Worm (Caenorhabditis elegans) whole organism, young adult: ENCODE measurements around the gene enpp-1.

Experiments
- C17E4.6 ChIP-seq: fragments of 200-800 bp; sonication (Bioruptor generic); IDR thresholded peaks from 2 replicates; pipeline ENCODE4 v1.3.6; 2022; ENCODE audit warnings: missing genetic modification reagents, missing genetic modification characterization, missing compliant biosample characterization
- Y95B8A.8 ChIP-seq: fragments of 200-800 bp; sonication (Bioruptor generic); IDR thresholded peaks from 2 replicates; pipeline ENCODE4 v1.3.6; 2022; ENCODE audit warnings: missing genetic modification reagents, missing genetic modification characterization, missing compliant biosample characterization
- ama-1 ChIP-seq, 3 experiments: fragments of 150-350 bp in 1 of 3; sonication (generic microtip) in 2 of 3; optimal IDR thresholded peaks; 2 replicates each; lab custom pipeline; 2014 to 2018; ENCODE audit warnings: missing biosample characterization in 2 of 3, missing genetic modification characterization in 2 of 3, missing genetic modification reagents in 2 of 3
- aptf-2 ChIP-seq: fragments of 200-800 bp; sonication (Bioruptor generic); conservative IDR thresholded peaks from 2 replicates; pipeline ENCODE4 v1.3.6; 2022; ENCODE audit warnings: missing genetic modification reagents, missing genetic modification characterization, missing compliant biosample characterization
- ceh-100 ChIP-seq: fragments of 200-800 bp; sonication (Bioruptor generic); IDR thresholded peaks from 2 replicates; pipeline ENCODE4 v1.3.6; 2022; ENCODE audit warnings: missing genetic modification reagents, missing genetic modification characterization, missing compliant biosample characterization
- hsf-1 ChIP-seq: fragments of 200-800 bp; sonication (Bioruptor generic); IDR thresholded peaks from 2 replicates; pipeline ENCODE4 v1.3.6; 2022; ENCODE audit warnings: missing genetic modification reagents, missing genetic modification characterization, missing compliant biosample characterization
- lin-35 ChIP-seq, 3 experiments: fragments of 150-350 bp in 2 of 3; sonication (generic microtip) in 1 of 3; optimal IDR thresholded peaks; 2 replicates each; lab custom pipeline; 2014 to 2018; ENCODE audit warnings: missing biosample characterization in 3 of 3, missing genetic modification characterization in 3 of 3, missing genetic modification reagents in 3 of 3
- madf-10 ChIP-seq: sonication (generic microtip); optimal IDR thresholded peaks from 2 replicates; lab custom pipeline; 2016; ENCODE audit warnings: mild to moderate bottlenecking, missing genetic modification characterization, missing compliant biosample characterization
- pha-4 ChIP-seq: fragments of 150-350 bp; sonication (generic microtip); optimal IDR thresholded peaks from 2 replicates; lab custom pipeline; 2014; ENCODE audit warnings: missing biosample characterization, missing genetic modification reagents, missing genetic modification characterization
- sdz-38 ChIP-seq: sonication (generic microtip); optimal IDR thresholded peaks from 2 replicates; lab custom pipeline; 2016; ENCODE audit warnings: missing genotype, missing genetic modification characterization, missing compliant biosample characterization
- snpc-4 ChIP-seq, 5 experiments: fragments of 150-350 bp in 1 of 5; sonication (generic microtip) in 4 of 5; optimal IDR thresholded peaks; 2 replicates each; lab custom pipeline; 2014 to 2018; ENCODE audit warnings: missing genetic modification characterization in 5 of 5, missing biosample characterization in 3 of 5, antibody characterized with exemption in 2 of 5, mild to moderate bottlenecking in 2 of 5, missing compliant biosample characterization in 2 of 5, missing genotype in 2 of 5, moderate library complexity in 2 of 5, missing genetic modification reagents in 1 of 5
- ztf-22 ChIP-seq: fragments of 200-800 bp; sonication (Bioruptor generic); optimal IDR thresholded peaks from 2 replicates; lab custom pipeline; 2018; ENCODE audit warnings: mild to moderate bottlenecking, missing genetic modification characterization, moderate library complexity, missing compliant biosample characterization
- ztf-25 ChIP-seq: fragments of 200-800 bp; sonication (Bioruptor generic); IDR thresholded peaks from 2 replicates; pipeline ENCODE4 v1.3.6; 2022; ENCODE audit warnings: missing genetic modification reagents, missing genetic modification characterization, missing compliant biosample characterization

DNA sequence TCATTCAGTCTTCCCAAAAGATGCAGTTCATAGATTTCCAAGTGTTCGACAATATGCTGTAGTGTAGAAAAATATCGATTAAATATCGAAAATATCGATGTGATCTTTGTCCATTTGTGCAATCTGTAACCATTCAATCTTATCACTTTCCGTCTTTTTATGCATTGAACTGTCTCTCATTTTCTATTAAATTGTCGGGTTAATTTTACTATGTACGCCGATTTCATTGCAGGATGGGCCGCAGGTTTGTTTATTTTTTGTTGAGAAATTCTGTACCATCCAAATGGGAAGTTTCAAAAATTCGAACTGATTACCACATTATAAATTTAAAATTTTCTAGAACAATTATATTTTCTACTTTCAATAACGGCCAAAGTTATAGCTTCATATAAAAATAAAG is 47.0 kb upstream of the enpp-1 start, which contains the start of gene R07B7.8:
- no peak for TF ChIP-seq pha-4 (tag; lab: Kevin White, UChicago)
- TF ChIP-seq ceh-100 (GFP tag; lab: Robert Waterston, UW) = no peak
- TF ChIP-seq sdz-38 (tag; lab: Kevin White, UChicago) = no peak
- no peak for TF ChIP-seq ztf-25
- no peak for TF ChIP-seq snpc-4 (GFP tag; optimal IDR thresholded peaks at IDR 0.05; lab: Kevin White, UChicago)
- TF ChIP-seq snpc-4 (tag; optimal IDR thresholded peaks at IDR 0.05; lab: Kevin White, UChicago) = no peak
- no peak for TF ChIP-seq ztf-22 (GFP tag; lab: Kevin White, UChicago)
- no peak for TF ChIP-seq ama-1 (optimal IDR thresholded peaks at IDR 0.05; lab: Kevin White, UChicago)
- no peak for TF ChIP-seq ama-1 (GFP tag; optimal IDR thresholded peaks at IDR 0.05; lab: Kevin White, UChicago)
- no peak for TF ChIP-seq aptf-2 (GFP tag; lab: Robert Waterston, UW)
- TF ChIP-seq madf-10 (tag; lab: Kevin White, UChicago) = no peak
- TF ChIP-seq Y95B8A.8 (GFP tag; lab: Robert Waterston, UW) = no peak
- TF ChIP-seq C17E4.6 (GFP tag; lab: Robert Waterston, UW) = no peak
- no peak for TF ChIP-seq lin-35 (GFP tag; optimal IDR thresholded peaks at IDR 0.05; lab: Kevin White, UChicago)
- no peak for TF ChIP-seq hsf-1 (GFP tag; lab: Robert Waterston, UW)
